Worm (Caenorhabditis elegans): ENCODE measurements around the gene cdh-4.
A peak's percentile ranks its signal among the peaks of the same experiment; 100 is the strongest.

Gene cdh-4

DNA sequence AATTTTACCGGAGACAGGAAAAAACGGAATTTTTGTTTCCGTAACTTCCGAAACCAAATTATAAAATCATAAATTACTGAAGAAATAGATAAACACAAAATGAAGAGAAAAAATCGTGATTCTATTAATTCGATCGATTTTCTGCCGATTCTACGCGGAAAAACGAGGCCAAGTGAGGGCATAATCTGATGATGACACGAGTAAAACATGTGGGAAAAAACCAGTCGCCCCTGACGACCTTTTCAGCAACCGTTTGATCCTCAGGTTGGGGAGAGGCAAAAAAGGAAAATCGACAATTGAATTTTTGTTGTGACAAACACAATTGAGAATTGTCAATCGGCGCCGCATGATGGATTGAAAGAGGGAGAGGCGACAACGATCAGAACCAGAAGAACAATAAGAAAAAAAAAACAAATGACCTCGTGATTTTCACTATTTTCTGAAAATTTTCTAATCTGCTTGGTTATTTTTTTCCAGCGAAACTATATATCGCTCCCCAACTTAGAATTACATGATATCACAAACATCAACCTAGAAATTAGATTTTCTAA lies 15.1 kb upstream of the cdh-4 start:
- no peak for TF ChIP-seq ceh-36 (tag; optimal IDR thresholded peaks at IDR 0.05)
- no peak for TF ChIP-seq aly-1 (tag; optimal IDR thresholded peaks at IDR 0.05)

DNA sequence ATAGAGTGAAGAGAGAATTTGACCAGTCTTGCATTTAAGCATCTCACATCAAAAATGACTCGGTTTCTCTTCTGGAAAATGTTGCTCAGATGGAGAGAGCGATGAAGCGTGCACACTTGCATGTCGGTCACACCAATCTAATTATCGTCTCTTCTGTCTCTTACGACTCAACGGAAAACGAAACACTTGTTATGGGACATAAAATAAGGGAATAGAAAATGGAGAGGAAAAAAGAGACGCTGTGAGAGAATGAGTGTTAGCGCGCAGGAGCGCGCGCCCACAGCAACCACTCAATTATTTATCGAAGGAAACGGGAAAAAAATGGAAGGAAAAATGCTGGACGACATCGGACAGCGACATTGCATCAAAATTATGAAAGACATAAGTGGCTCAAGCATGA lies 14.4 kb upstream of the cdh-4 start:
- TF ChIP-seq flt-1 (GFP tag; IDR thresholded peaks at IDR 0.05) (no peak), ceh-36 (tag; optimal IDR thresholded peaks at IDR 0.05) (no peak), tbx-37 (GFP tag; conservative IDR thresholded peaks at IDR 0.05) (no peak), hmg-4 (GFP tag; optimal IDR thresholded peaks at IDR 0.05) (no peak), tra-4 (tag; optimal IDR thresholded peaks at IDR 0.05) (no peak), B0310.2 (tag; optimal IDR thresholded peaks at IDR 0.05) (no peak), ceh-13 (GFP tag; optimal IDR thresholded peaks at IDR 0.05) (no peak)

DNA sequence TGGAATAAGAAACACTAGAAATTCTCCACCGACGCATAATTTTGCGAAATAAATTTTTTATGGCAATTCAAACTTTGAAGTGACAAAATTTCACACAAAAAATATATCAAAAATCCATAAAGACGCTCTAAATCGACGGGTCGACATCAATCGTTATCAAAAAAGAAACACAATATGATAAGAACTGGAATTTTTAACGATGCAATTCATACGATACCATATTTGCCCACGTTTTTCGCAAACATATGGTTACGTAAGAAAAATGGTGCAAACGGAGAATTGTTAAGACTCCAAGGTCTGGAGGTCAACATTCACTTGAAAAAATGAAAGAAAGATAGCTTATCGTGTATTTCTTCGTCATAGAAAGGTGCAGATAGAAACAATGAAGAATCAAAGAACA lies 14.0 kb upstream of the cdh-4 start:
- TF ChIP-seq hmg-4 (GFP tag; optimal IDR thresholded peaks at IDR 0.05) (no peak), hnd-1 (tag; optimal IDR thresholded peaks at IDR 0.05) (no peak), tra-4 (tag; optimal IDR thresholded peaks at IDR 0.05) (no peak), ceh-36 (tag; optimal IDR thresholded peaks at IDR 0.05) (no peak)

DNA sequence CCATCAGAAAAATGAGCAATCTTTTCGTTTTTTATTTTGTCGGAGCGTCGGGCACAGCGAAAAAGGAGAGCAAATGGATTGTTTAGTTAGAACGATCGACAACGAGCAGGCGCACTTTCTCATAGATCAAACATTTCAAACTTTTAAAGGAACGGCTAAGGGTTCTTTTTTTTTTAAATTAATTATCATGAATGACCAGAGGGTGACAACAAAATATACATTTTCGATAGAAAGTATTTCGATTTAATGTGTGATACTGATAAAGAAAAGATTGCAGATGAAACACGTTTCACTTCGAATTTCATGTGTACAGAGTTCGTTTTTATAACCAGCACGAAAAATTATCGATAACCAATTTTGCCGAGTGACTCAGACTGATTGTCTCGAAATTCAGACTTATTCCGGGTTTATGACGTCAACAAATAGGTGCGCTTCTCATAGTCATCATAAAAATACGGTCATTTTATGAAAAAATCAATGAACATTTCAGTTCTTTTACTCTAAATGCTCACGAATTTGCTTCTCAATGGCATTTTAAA lies 13.5 kb upstream of the cdh-4 start:
- TF ChIP-seq flt-1 (GFP tag; IDR thresholded peaks at IDR 0.05) (no peak), hmg-4 (GFP tag; optimal IDR thresholded peaks at IDR 0.05) (no peak), pes-1 (GFP tag; IDR thresholded peaks at IDR 0.05) (no peak), F13C5.2 (tag; optimal IDR thresholded peaks at IDR 0.05) (no peak), tbx-11 (GFP tag; IDR thresholded peaks at IDR 0.05) (no peak), B0310.2 (tag; optimal IDR thresholded peaks at IDR 0.05) (no peak), ceh-36 (tag; optimal IDR thresholded peaks at IDR 0.05) (no peak)

DNA sequence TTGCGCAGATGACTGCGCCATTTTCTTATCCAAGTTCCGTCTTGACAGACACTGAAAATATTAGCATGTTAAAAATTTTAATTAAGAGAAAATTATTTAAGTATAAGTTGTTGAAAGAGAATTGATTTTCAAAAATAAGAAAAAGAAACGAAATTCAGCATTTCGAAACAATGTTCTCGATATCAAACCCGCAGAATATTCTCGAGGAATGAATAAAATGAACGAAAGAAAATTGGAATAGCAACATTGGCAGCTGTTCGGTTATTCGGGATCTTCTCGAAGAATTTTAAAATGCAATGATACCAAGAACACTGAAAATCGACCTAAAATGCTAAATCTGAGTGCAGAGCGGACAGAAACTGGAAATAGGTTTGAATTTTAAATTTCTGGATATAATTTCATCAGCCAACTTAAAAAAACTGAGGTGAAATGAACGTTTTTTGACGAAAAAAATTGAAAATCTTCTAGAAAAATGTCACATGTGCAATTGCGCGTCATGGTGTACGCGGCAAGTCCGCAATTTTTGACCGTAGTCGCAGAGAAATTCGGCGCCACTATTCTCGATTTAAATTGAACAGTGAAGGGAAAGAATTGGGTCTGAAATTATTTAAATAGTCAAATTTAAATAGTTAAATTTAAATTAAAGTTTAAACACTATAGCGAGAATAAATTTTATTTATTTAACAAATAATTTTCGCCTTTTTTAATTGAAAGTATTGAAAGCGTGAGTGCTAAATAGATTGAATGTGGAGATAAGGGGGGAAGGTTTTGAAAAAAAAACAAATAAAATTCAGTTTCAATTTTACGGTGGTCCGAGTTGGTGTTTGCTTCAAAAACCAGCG lies 11.9 kb upstream of the cdh-4 start, which contains the start of the genes cct-5 and F25F2.1:
TSS of gene cct-5 (minus strand) at position 51 of the 842 bp plus-strand sequence.
TSS of gene F25F2.1 (plus strand) at position 792 of the 842 bp plus-strand sequence.
- TF ChIP-seq B0310.2 (tag; optimal IDR thresholded peaks at IDR 0.05) (no peak), ama-1 (optimal IDR thresholded peaks at IDR 0.05) (no peak), F13C5.2 (tag; optimal IDR thresholded peaks at IDR 0.05) (peak; percentile 66), tbx-11 (GFP tag; IDR thresholded peaks at IDR 0.05) (no peak), ets-7 (tag; optimal IDR thresholded peaks at IDR 0.05) (no peak), ceh-13 (GFP tag; optimal IDR thresholded peaks at IDR 0.05) (peak; percentile 1)

DNA sequence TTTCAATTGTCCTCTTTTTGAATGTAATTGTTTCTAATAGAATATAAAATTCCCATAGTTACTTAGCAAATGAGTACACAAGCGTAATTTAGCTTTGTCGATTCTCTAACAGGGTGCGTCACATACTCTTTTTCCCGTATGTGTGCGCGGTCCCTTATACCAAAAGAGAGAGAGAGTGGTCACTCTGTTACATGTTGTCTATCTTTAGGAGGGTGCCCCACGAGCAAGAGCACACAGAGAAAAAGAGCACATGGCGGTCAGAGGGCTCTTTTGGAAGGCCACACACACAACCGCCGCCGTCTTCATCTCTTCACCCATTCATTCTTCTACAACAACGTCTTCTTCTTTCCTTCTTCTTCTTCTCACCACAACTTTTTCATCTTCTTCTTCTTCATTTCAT lies 6.2 kb upstream of the cdh-4 start:
- TF ChIP-seq ceh-13 (GFP tag; optimal IDR thresholded peaks at IDR 0.05) (no peak), B0310.2 (tag; optimal IDR thresholded peaks at IDR 0.05) (no peak), ets-7 (tag; optimal IDR thresholded peaks at IDR 0.05) (no peak), hnd-1 (tag; optimal IDR thresholded peaks at IDR 0.05) (no peak), aly-1 (tag; optimal IDR thresholded peaks at IDR 0.05) (no peak), pes-1 (GFP tag; IDR thresholded peaks at IDR 0.05) (no peak), hmbx-1 (tag; optimal IDR thresholded peaks at IDR 0.05) (no peak), ceh-36 (tag; optimal IDR thresholded peaks at IDR 0.05) (no peak), tbx-11 (GFP tag; IDR thresholded peaks at IDR 0.05) (no peak), ama-1 (optimal IDR thresholded peaks at IDR 0.05) (no peak), F13C5.2 (tag; optimal IDR thresholded peaks at IDR 0.05) (peak; percentile 7), tbx-37 (GFP tag; conservative IDR thresholded peaks at IDR 0.05) (no peak), scrt-1 (GFP tag; IDR thresholded peaks at IDR 0.05) (no peak), hmg-4 (GFP tag; optimal IDR thresholded peaks at IDR 0.05) (peak; percentile 63), flt-1 (GFP tag; IDR thresholded peaks at IDR 0.05) (no peak; the same call in 1 of the 2 replicates)

DNA sequence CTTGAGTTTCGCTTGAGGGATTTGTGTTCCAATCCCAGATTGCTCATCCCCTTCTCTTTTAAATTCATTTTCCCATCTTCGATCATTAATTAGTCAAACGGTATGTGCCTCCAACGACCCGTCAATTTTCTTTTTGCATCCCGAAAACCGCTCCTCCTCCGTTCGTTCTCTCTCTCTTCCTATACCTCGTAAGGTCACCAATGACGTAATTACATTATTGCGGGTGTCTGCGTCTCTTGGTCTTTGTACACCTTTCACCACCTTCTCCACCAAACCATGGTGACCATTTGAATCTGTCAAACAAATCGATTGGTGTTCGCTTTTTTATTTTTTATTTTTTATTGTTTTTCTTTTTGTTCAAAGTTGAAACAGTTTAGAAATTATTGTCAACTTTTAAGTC lies 5.0 kb upstream of the cdh-4 start:
- TF ChIP-seq tra-4 (tag; optimal IDR thresholded peaks at IDR 0.05) (no peak), tbx-37 (GFP tag; conservative IDR thresholded peaks at IDR 0.05) (no peak), flt-1 (GFP tag; IDR thresholded peaks at IDR 0.05) (no peak), hmg-4 (GFP tag; optimal IDR thresholded peaks at IDR 0.05) (peak; percentile 5), hmbx-1 (tag; optimal IDR thresholded peaks at IDR 0.05) (no peak)

DNA sequence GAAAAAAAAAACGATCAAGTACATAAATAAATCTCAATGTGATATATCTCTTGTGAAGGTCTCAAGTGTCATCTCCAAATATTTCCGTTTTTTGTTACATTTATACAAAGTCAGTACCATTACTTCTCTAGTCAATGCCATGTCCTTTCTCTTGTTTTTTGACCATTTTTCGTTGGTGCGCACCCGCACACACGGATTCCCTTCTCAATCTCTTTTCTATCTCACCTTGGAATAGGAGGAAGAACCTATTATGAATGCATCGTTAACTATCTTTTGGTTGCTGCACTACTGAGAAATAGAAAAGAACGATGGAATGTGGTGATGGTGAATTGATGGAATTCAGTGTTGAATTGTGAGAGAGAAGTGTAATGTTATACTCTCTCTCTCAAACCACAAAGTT lies 2.4 kb upstream of the cdh-4 start:
- TF ChIP-seq tbx-11 (GFP tag; IDR thresholded peaks at IDR 0.05): no peak

DNA sequence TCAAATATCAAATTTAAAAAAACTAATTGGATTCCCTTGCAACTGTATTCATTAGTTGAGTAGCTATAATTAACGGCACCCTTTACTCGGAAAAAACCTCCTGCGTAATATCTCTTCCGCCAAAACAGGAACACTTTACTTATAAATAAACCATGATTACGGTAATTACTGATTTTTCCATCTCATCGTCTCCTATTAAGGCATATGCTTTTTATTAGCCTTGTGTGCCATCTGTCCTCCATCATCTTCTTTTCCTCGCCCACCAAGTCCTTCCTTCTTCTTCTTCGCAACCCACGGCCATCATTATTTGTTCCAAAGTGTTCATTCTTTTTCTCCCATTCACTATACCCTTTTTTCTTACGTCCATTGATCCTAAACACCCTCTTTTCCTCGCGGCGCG lies 747 bp upstream of the cdh-4 start:
- TF ChIP-seq hmg-4 (GFP tag; optimal IDR thresholded peaks at IDR 0.05) (peak; percentile 30), aly-1 (tag; optimal IDR thresholded peaks at IDR 0.05) (no peak)
